Fruit fly (Drosophila melanogaster) whole organism, embryonic: Measurements from ENCODE around the gene AstC-R2.

Experiments
- Aef1 ChIP-seq: fragments of 200-800 bp; sonication (Bioruptor generic); IDR thresholded peaks from 3 replicates; pipeline ENCODE4 v1.3.6; 2022; ENCODE audit warnings: missing biosample characterization, missing genetic modification characterization
- Atf-2 ChIP-seq: fragments of 200-800 bp; sonication (Bioruptor generic); optimal IDR thresholded peaks from 2 replicates; lab custom pipeline; 2016; ENCODE audit warnings: missing biosample characterization, missing genetic modification characterization
- Atf6 ChIP-seq: fragments of 200-800 bp; sonication (Bioruptor generic); IDR thresholded peaks from 2 replicates; pipeline ENCODE4 v1.3.6; 2022; ENCODE audit warnings: missing biosample characterization, missing genetic modification characterization
- Bteb2 ChIP-seq: fragments of 200-800 bp; sonication (Bioruptor generic); optimal IDR thresholded peaks from 2 replicates; lab custom pipeline; 2016; ENCODE audit warnings: missing biosample characterization, missing genetic modification characterization
- CG11093 ChIP-seq: fragments of 200-800 bp; sonication (Bioruptor generic); IDR thresholded peaks from 3 replicates; pipeline ENCODE4 v1.3.6; 2022; ENCODE audit warnings: missing biosample characterization, missing genetic modification characterization
- CG12219 ChIP-seq: fragments of 200-800 bp; sonication (Bioruptor generic); optimal IDR thresholded peaks from 3 replicates; lab custom pipeline; 2018; ENCODE audit warnings: missing biosample characterization, mild to moderate bottlenecking, missing genetic modification characterization
- CG12391 ChIP-seq: fragments of 200-800 bp; sonication (Bioruptor generic); optimal IDR thresholded peaks from 3 replicates; lab custom pipeline; 2018; ENCODE audit warnings: missing biosample characterization, mild to moderate bottlenecking, missing genetic modification characterization, moderate library complexity
- CG1529 ChIP-seq: fragments of 200-800 bp; sonication (Bioruptor generic); optimal IDR thresholded peaks from 3 replicates; lab custom pipeline; 2018; ENCODE audit warnings: missing biosample characterization, missing genetic modification characterization
- CG15601 ChIP-seq: fragments of 200-800 bp; sonication (Bioruptor generic); optimal IDR thresholded peaks from 3 replicates; lab custom pipeline; 2019; ENCODE audit warnings: missing biosample characterization, mild to moderate bottlenecking, missing genetic modification characterization, moderate library complexity
- CG15696 ChIP-seq: fragments of 200-800 bp; sonication (Bioruptor generic); optimal IDR thresholded peaks from 2 replicates; lab custom pipeline; 2019; ENCODE audit warnings: missing biosample characterization, mild to moderate bottlenecking, missing genetic modification characterization, moderate library complexity
- CG1602 ChIP-seq: fragments of 200-800 bp; sonication (Bioruptor generic); optimal IDR thresholded peaks from 3 replicates; lab custom pipeline; 2016; ENCODE audit warnings: missing biosample characterization, missing genetic modification characterization
- CG16863 ChIP-seq: fragments of 200-800 bp; sonication (Bioruptor generic); optimal IDR thresholded peaks from 3 replicates; lab custom pipeline; 2016; ENCODE audit warnings: missing biosample characterization, missing genetic modification characterization
- CG18599 ChIP-seq: fragments of 200-800 bp; sonication (Bioruptor generic); optimal IDR thresholded peaks from 3 replicates; lab custom pipeline; 2017; ENCODE audit warnings: missing biosample characterization, missing genetic modification characterization, mild to moderate bottlenecking, moderate library complexity, missing genetic modification reagents
- CG2199 ChIP-seq: fragments of 200-800 bp; sonication (Bioruptor generic); IDR thresholded peaks from 3 replicates; pipeline ENCODE4 v1.3.6; 2022; ENCODE audit warnings: missing biosample characterization, missing genetic modification characterization
- CG2875 ChIP-seq: fragments of 200-800 bp; sonication (Bioruptor generic); optimal IDR thresholded peaks from 2 replicates; lab custom pipeline; 2017; ENCODE audit warnings: missing biosample characterization, mild to moderate bottlenecking, missing genetic modification characterization, missing genetic modification reagents
- CG31441 ChIP-seq: fragments of 200-800 bp; sonication (Bioruptor generic); IDR thresholded peaks from 2 replicates; pipeline ENCODE4 v1.3.6; 2022; ENCODE audit warnings: missing biosample characterization, missing genetic modification characterization
- CG32532 ChIP-seq: fragments of 200-800 bp; sonication (Bioruptor generic); IDR thresholded peaks from 2 replicates; pipeline ENCODE4 v1.3.6; 2022; ENCODE audit warnings: missing biosample characterization, missing genetic modification characterization
- CG32767 ChIP-seq: fragments of 200-800 bp; sonication (Bioruptor generic); IDR thresholded peaks from 2 replicates; pipeline ENCODE4 v1.3.6; 2022; ENCODE audit warnings: missing biosample characterization, missing genetic modification characterization
- CG33213 ChIP-seq: fragments of 200-800 bp; sonication (Bioruptor generic); optimal IDR thresholded peaks from 3 replicates; lab custom pipeline; 2016; ENCODE audit warnings: missing biosample characterization, missing genetic modification characterization
- CG4360 ChIP-seq: fragments of 200-800 bp; sonication (Bioruptor generic); IDR thresholded peaks from 2 replicates; pipeline ENCODE4 v1.3.6; 2022; ENCODE audit warnings: missing biosample characterization, missing genetic modification characterization
- CG5953 ChIP-seq: fragments of 200-800 bp; sonication (Bioruptor generic); IDR thresholded peaks from 2 replicates; pipeline ENCODE4 v1.3.6; 2022; ENCODE audit warnings: missing biosample characterization, missing genetic modification characterization
- CG9437 ChIP-seq: fragments of 200-800 bp; sonication (Bioruptor generic); optimal IDR thresholded peaks from 2 replicates; lab custom pipeline; 2018; ENCODE audit warnings: missing biosample characterization, mild to moderate bottlenecking, missing genetic modification characterization
- CHES-1-like ChIP-seq: fragments of 200-800 bp; sonication (Bioruptor generic); optimal IDR thresholded peaks from 2 replicates; lab custom pipeline; 2016; ENCODE audit warnings: missing biosample characterization, missing genetic modification characterization
- Chrac-16 ChIP-seq: fragments of 200-800 bp; sonication (Bioruptor generic); optimal IDR thresholded peaks from 3 replicates; lab custom pipeline; 2016; ENCODE audit warnings: missing biosample characterization, missing genetic modification characterization
- Ets97D ChIP-seq: fragments of 200-800 bp; sonication (Bioruptor generic); optimal IDR thresholded peaks from 3 replicates; lab custom pipeline; 2016; ENCODE audit warnings: missing biosample characterization, missing genetic modification characterization
- Hr39 ChIP-seq: fragments of >200 bp; optimal IDR thresholded peaks from 2 replicates; lab custom pipeline; 2017
- Lhr ChIP-seq: fragments of 200-800 bp; sonication (Bioruptor generic); optimal IDR thresholded peaks from 3 replicates; lab custom pipeline; 2017; ENCODE audit warnings: mild to moderate bottlenecking, missing biosample characterization, missing genetic modification reagents, missing genetic modification characterization
- PHDP ChIP-seq: fragments of 200-800 bp; sonication (Bioruptor generic); optimal IDR thresholded peaks from 3 replicates; lab custom pipeline; 2018; ENCODE audit warnings: missing biosample characterization, mild to moderate bottlenecking, missing genetic modification characterization, moderate library complexity
- Pdp1 ChIP-seq, 2 experiments: fragments of 200-800 bp; sonication (Bioruptor generic); optimal IDR thresholded peaks; 3 replicates each; lab custom pipeline; 2016; ENCODE audit warnings: missing biosample characterization in 2 of 2, missing genetic modification characterization in 2 of 2, mild to moderate bottlenecking in 1 of 2, moderate library complexity in 1 of 2
- Poxn ChIP-seq: fragments of 200-800 bp; sonication (Bioruptor generic); IDR thresholded peaks from 2 replicates; pipeline ENCODE4 v1.3.6; 2022; ENCODE audit warnings: missing biosample characterization, missing genetic modification characterization
- al ChIP-seq: fragments of 200-800 bp; sonication (Bioruptor generic); IDR thresholded peaks from 2 replicates; pipeline ENCODE4 v1.3.6; 2022; ENCODE audit warnings: missing biosample characterization, missing genetic modification characterization
- cad ChIP-seq: fragments of >200 bp; optimal IDR thresholded peaks from 2 replicates; lab custom pipeline; 2017; ENCODE audit warnings: missing biosample characterization, missing genetic modification characterization
- dpn ChIP-seq, 2 experiments: fragments of 200-800 bp; sonication (Bioruptor generic); optimal IDR thresholded peaks; 3 replicates each; lab custom pipeline; 2016; ENCODE audit warnings: missing biosample characterization in 2 of 2, missing genetic modification characterization in 2 of 2
- ewg ChIP-seq: fragments of 200-800 bp; sonication (Bioruptor generic); optimal IDR thresholded peaks from 3 replicates; lab custom pipeline; 2017; ENCODE audit warnings: mild to moderate bottlenecking, missing biosample characterization, missing genetic modification reagents, missing genetic modification characterization
- fd3F ChIP-seq: fragments of 200-800 bp; sonication (Bioruptor generic); optimal IDR thresholded peaks from 2 replicates; lab custom pipeline; 2018; ENCODE audit warnings: missing biosample characterization, mild to moderate bottlenecking, missing genetic modification characterization, moderate library complexity
- gsb ChIP-seq: fragments of 200-800 bp; sonication (Bioruptor generic); IDR thresholded peaks from 2 replicates; pipeline ENCODE4 v1.3.6; 2022; ENCODE audit warnings: missing biosample characterization, missing genetic modification characterization
- h ChIP-seq: fragments of >200 bp; optimal IDR thresholded peaks from 2 replicates; lab custom pipeline; 2017
- hb ChIP-seq: fragments of 200-800 bp; sonication (Bioruptor generic); IDR thresholded peaks from 3 replicates; pipeline ENCODE4 v1.3.6; 2022; ENCODE audit warnings: missing biosample characterization, missing genetic modification characterization; ENCODE audit not compliant: partially characterized antibody
- inv ChIP-seq: fragments of 200-800 bp; sonication (Bioruptor generic); IDR thresholded peaks from 2 replicates; pipeline ENCODE4 v1.3.6; 2022; ENCODE audit warnings: missing biosample characterization, missing genetic modification characterization; ENCODE audit not compliant: partially characterized antibody
- jumu ChIP-seq: fragments of 200-800 bp; sonication (Bioruptor generic); optimal IDR thresholded peaks from 3 replicates; lab custom pipeline; 2016; ENCODE audit warnings: missing biosample characterization, missing genetic modification characterization
- pan ChIP-seq, 4 experiments: fragments of >200 bp in 3 of 4; fragments of 200-800 bp in 1 of 4; sonication (Bioruptor generic) in 1 of 4; optimal IDR thresholded peaks in 3 of 4; IDR thresholded peaks in 1 of 4; 2 replicates each; pipeline versions ENCODE4 v1.3.6 to Lab custom; 2017 to 2022; ENCODE audit warnings: missing biosample characterization in 2 of 4, missing genetic modification characterization in 2 of 4, mixed read lengths in 1 of 4
- pros ChIP-seq: fragments of 200-800 bp; sonication (Bioruptor generic); optimal IDR thresholded peaks from 3 replicates; lab custom pipeline; 2019; ENCODE audit warnings: missing biosample characterization, mild to moderate bottlenecking, missing genetic modification characterization, moderate library complexity
- repo ChIP-seq: fragments of 200-800 bp; sonication (Bioruptor generic); optimal IDR thresholded peaks from 2 replicates; lab custom pipeline; 2016; ENCODE audit warnings: missing biosample characterization, missing genetic modification characterization
- sisA ChIP-seq: fragments of 200-800 bp; sonication (Bioruptor generic); IDR thresholded peaks from 2 replicates; pipeline ENCODE4 v1.3.6; 2022; ENCODE audit warnings: missing biosample characterization, missing genetic modification characterization
- sqz ChIP-seq: fragments of 200-800 bp; sonication (Bioruptor generic); optimal IDR thresholded peaks from 3 replicates; lab custom pipeline; 2018; ENCODE audit warnings: missing biosample characterization, mild to moderate bottlenecking, missing genetic modification characterization
- sug ChIP-seq: fragments of 200-800 bp; optimal IDR thresholded peaks from 2 replicates; lab custom pipeline; 2019; ENCODE audit warnings: missing biosample characterization, mild to moderate bottlenecking, missing genetic modification characterization, moderate library complexity
- tgo ChIP-seq: fragments of 200-800 bp; sonication (Bioruptor generic); IDR thresholded peaks from 3 replicates; pipeline ENCODE4 v1.3.6; 2022; ENCODE audit warnings: missing biosample characterization, missing genetic modification characterization
- twi ChIP-seq: fragments of 200-800 bp; optimal IDR thresholded peaks from 2 replicates; lab custom pipeline; 2019; ENCODE audit warnings: missing biosample characterization, mild to moderate bottlenecking, missing genetic modification characterization, moderate library complexity
- tx ChIP-seq: fragments of 200-800 bp; sonication (Bioruptor generic); optimal IDR thresholded peaks from 2 replicates; lab custom pipeline; 2016; ENCODE audit warnings: missing biosample characterization, missing genetic modification characterization
- usp ChIP-seq: fragments of >200 bp; optimal IDR thresholded peaks from 2 replicates; lab custom pipeline; 2017; ENCODE audit warnings: missing biosample characterization, missing genetic modification characterization
- zen ChIP-seq: fragments of 200-800 bp; sonication (Bioruptor generic); optimal IDR thresholded peaks from 3 replicates; lab custom pipeline; 2018; ENCODE audit warnings: missing biosample characterization, mild to moderate bottlenecking, missing genetic modification characterization, moderate library complexity

Gene AstC-R2

dm6 chr3L:18460987-18461403, 41.4 kb downstream of the AstC-R2 start, which contains the start of gene CG32196 (continued):
- TF ChIP-seq CG18599 = peak; percentile 85
- no peak for TF ChIP-seq CG4360 (GFP tag; lab: Robert Waterston, UW)
- peak; percentile 69 for TF ChIP-seq CG15696 (tag; lab: Kevin White, UChicago)
- no peak for TF ChIP-seq pan (optimal IDR thresholded peaks at IDR 0.05; lab: Kevin White, UChicago)
- TF ChIP-seq pan (GFP tag; optimal IDR thresholded peaks at IDR 0.05 in 1 of 2, IDR thresholded peaks at IDR 0.05 in 1 of 2) = peak in 1 of 2 experiments; percentile 85
- TF ChIP-seq Hr39 = no peak
- TF ChIP-seq dpn (GFP tag; optimal IDR thresholded peaks at IDR 0.05; lab: Kevin White, UChicago) = peak; percentile 29 to 78
- no peak for TF ChIP-seq hb (GFP tag; lab: Robert Waterston, UW)
- TF ChIP-seq pros (GFP tag; lab: Kevin White, UChicago) = no peak
- TF ChIP-seq CG1602 (GFP tag; lab: Kevin White, UChicago) = peak; percentile 76
- TF ChIP-seq sug = peak; percentile 81
- no peak for TF ChIP-seq inv (GFP tag; lab: Robert Waterston, UW)
- peak; percentile 15 for TF ChIP-seq Lhr
- TF ChIP-seq PHDP (tag; lab: Kevin White, UChicago) = peak; percentile 94
- peak; percentile 49; the same call in 1 of the 2 replicates for TF ChIP-seq Poxn (GFP tag; lab: Robert Waterston, UW)
- peak; percentile 68 for TF ChIP-seq sqz (GFP tag; lab: Kevin White, UChicago)
- no peak for TF ChIP-seq repo (GFP tag; lab: Kevin White, UChicago)
- peak; percentile 81 for TF ChIP-seq sisA (GFP tag; lab: Robert Waterston, UW)
- TF ChIP-seq usp (GFP tag; lab: Kevin White, UChicago) = no peak
- TF ChIP-seq Bteb2 (GFP tag; lab: Kevin White, UChicago) = peak; percentile 4
- no peak for TF ChIP-seq h (lab: Kevin White, UChicago)
- peak; percentile 90 for TF ChIP-seq CG31441 (GFP tag; lab: Robert Waterston, UW)
- peak; percentile 83; the same call in 2 of the 3 replicates for TF ChIP-seq CG2199 (GFP tag; lab: Robert Waterston, UW)
- no peak for TF ChIP-seq cad (GFP tag; lab: Kevin White, UChicago)
- peak; percentile 85 for TF ChIP-seq fd3F (GFP tag; lab: Kevin White, UChicago)
- TF ChIP-seq twi (tag; lab: Kevin White, UChicago) = peak; percentile 78
- peak; percentile 66 for TF ChIP-seq CG1529
- TF ChIP-seq CG33213 (GFP tag; lab: Kevin White, UChicago) = no peak
- TF ChIP-seq CG11093 (GFP tag; lab: Robert Waterston, UW) = peak; percentile 70; the same call in 2 of the 3 replicates
- TF ChIP-seq Aef1 (GFP tag; lab: Robert Waterston, UW) = peak; percentile 75
- peak; percentile 62 for TF ChIP-seq CG5953 (GFP tag; lab: Robert Waterston, UW)
- peak; percentile 77 for TF ChIP-seq CG2875 (GFP tag; lab: Kevin White, UChicago)
- TF ChIP-seq Atf-2 (GFP tag; lab: Kevin White, UChicago) = no peak
- TF ChIP-seq tgo (GFP tag; lab: Robert Waterston, UW) = peak; percentile 87
- peak; percentile 74 for TF ChIP-seq gsb (GFP tag; lab: Robert Waterston, UW)
- peak; percentile 56 for TF ChIP-seq CG12219 (GFP tag; lab: Kevin White, UChicago)
- no peak for TF ChIP-seq CHES-1-like (GFP tag; lab: Kevin White, UChicago)
- TF ChIP-seq tx = no peak
- TF ChIP-seq CG32767 = peak; percentile 81
- TF ChIP-seq CG12391 (tag; lab: Kevin White, UChicago) = peak; percentile 93
- peak; percentile 4 to 39 for TF ChIP-seq Pdp1 (GFP tag; optimal IDR thresholded peaks at IDR 0.05; lab: Kevin White, UChicago)
- peak; percentile 84 for TF ChIP-seq CG9437
- TF ChIP-seq Chrac-16 (GFP tag; lab: Kevin White, UChicago) = peak; percentile 76
- no peak for TF ChIP-seq CG16863 (GFP tag; lab: Kevin White, UChicago)
- peak; percentile 76 for TF ChIP-seq zen (tag; lab: Kevin White, UChicago)
- no peak for TF ChIP-seq jumu (GFP tag; lab: Kevin White, UChicago)
- TF ChIP-seq al (GFP tag; lab: Robert Waterston, UW) = peak; percentile 81
- peak; percentile 72 for TF ChIP-seq ewg (GFP tag; lab: Kevin White, UChicago)
- peak; percentile 88 for TF ChIP-seq CG32532 (GFP tag; lab: Robert Waterston, UW)
- TF ChIP-seq Atf6 (GFP tag; lab: Robert Waterston, UW) = no peak; the same call in 1 of the 2 replicates
- peak; percentile 81 for TF ChIP-seq CG15601 (tag; lab: Kevin White, UChicago)
- no peak for TF ChIP-seq Ets97D
